Worm (Caenorhabditis elegans) whole organism, L1 larva: Measurements from ENCODE around the gene T19B10.12.
A peak's percentile ranks its signal among the peaks of the same experiment; 100 is the strongest.

Experiments
- C04F5.9 ChIP-seq: sonication (generic microtip); optimal IDR thresholded peaks from 2 replicates; lab custom pipeline; 2016; ENCODE audit warnings: missing genetic modification characterization, missing compliant biosample characterization
- C16A3.4 ChIP-seq: fragments of 150-350 bp; optimal IDR thresholded peaks from 2 replicates; lab custom pipeline; 2014; ENCODE audit warnings: missing biosample characterization, missing genetic modification characterization
- F16B12.6 ChIP-seq: fragments of 150-350 bp; optimal IDR thresholded peaks from 2 replicates; lab custom pipeline; 2014; ENCODE audit warnings: missing biosample characterization, missing genetic modification characterization
- Y116A8C.19 ChIP-seq: sonication (generic microtip); optimal IDR thresholded peaks from 2 replicates; lab custom pipeline; 2016; ENCODE audit warnings: missing compliant biosample characterization, missing genetic modification characterization, borderline replicate concordance
- aly-2 ChIP-seq: fragments of 150-350 bp; optimal IDR thresholded peaks from 2 replicates; lab custom pipeline; 2014; ENCODE audit warnings: missing biosample characterization, missing genetic modification characterization
- blmp-1 ChIP-seq: fragments of 150-350 bp; optimal IDR thresholded peaks from 2 replicates; lab custom pipeline; 2014; ENCODE audit warnings: missing biosample characterization, missing genetic modification characterization
- ceh-63 ChIP-seq: fragments of 200-800 bp; sonication (Bioruptor generic); optimal IDR thresholded peaks from 2 replicates; lab custom pipeline; 2018; ENCODE audit warnings: mild to moderate bottlenecking, missing genetic modification characterization, missing compliant biosample characterization
- ceh-8 ChIP-seq: fragments of 200-800 bp; sonication (Bioruptor generic); optimal IDR thresholded peaks from 2 replicates; lab custom pipeline; 2018; ENCODE audit warnings: mild to moderate bottlenecking, missing genetic modification characterization, moderate library complexity, missing compliant biosample characterization
- ceh-82 ChIP-seq, 3 experiments: fragments of 150-350 bp in 1 of 3; sonication (generic microtip) in 2 of 3; optimal IDR thresholded peaks; 2 replicates each; lab custom pipeline; 2014 to 2017; ENCODE audit warnings: missing biosample characterization in 3 of 3, missing genetic modification characterization in 3 of 3
- ceh-88 ChIP-seq: fragments of 200-800 bp; sonication (Bioruptor generic); IDR thresholded peaks from 2 replicates; pipeline ENCODE4 v1.3.6; 2022; ENCODE audit warnings: missing genetic modification characterization, missing compliant biosample characterization
- dsc-1 ChIP-seq: sonication (generic microtip); optimal IDR thresholded peaks from 2 replicates; lab custom pipeline; 2016; ENCODE audit warnings: mild to moderate bottlenecking, missing genetic modification characterization, missing compliant biosample characterization
- efl-3 ChIP-seq: fragments of 200-800 bp; sonication (Bioruptor generic); optimal IDR thresholded peaks from 2 replicates; lab custom pipeline; 2018; ENCODE audit warnings: mild to moderate bottlenecking, missing genetic modification characterization, missing compliant biosample characterization
- elt-2 ChIP-seq: sonication (generic microtip); optimal IDR thresholded peaks from 2 replicates; lab custom pipeline; 2016; ENCODE audit warnings: missing genetic modification characterization, mild to moderate bottlenecking, inconsistent platforms, missing compliant biosample characterization, missing genetic modification reagents
- elt-3 ChIP-seq, 6 experiments: fragments of 150-350 bp in 1 of 6; sonication (generic microtip); optimal IDR thresholded peaks; 2 replicates each; lab custom pipeline; 2017 to 2018; ENCODE audit warnings: missing biosample characterization in 6 of 6, missing genetic modification characterization in 6 of 6, inconsistent platforms in 1 of 6
- fkh-10 ChIP-seq: sonication (generic microtip); optimal IDR thresholded peaks from 2 replicates; lab custom pipeline; 2017; ENCODE audit warnings: missing biosample characterization, missing genetic modification reagents, missing genetic modification characterization
- fos-1 ChIP-seq: fragments of 150-350 bp; optimal IDR thresholded peaks from 2 replicates; lab custom pipeline; 2014; ENCODE audit warnings: missing biosample characterization, missing genetic modification characterization
- grh-1 ChIP-seq: fragments of 200-800 bp; sonication (Bioruptor generic); IDR thresholded peaks from 2 replicates; pipeline ENCODE4 v1.3.6; 2022; ENCODE audit warnings: missing genetic modification reagents, missing genetic modification characterization, missing compliant biosample characterization
- hpl-2 ChIP-seq: fragments of 150-350 bp; optimal IDR thresholded peaks from 2 replicates; lab custom pipeline; 2014; ENCODE audit warnings: missing biosample characterization, missing genetic modification reagents, missing genetic modification characterization
- irx-1 ChIP-seq: sonication (generic microtip); optimal IDR thresholded peaks from 2 replicates; lab custom pipeline; 2016; ENCODE audit warnings: missing genetic modification characterization, missing compliant biosample characterization
- isw-1 ChIP-seq: fragments of 200-800 bp; sonication (Bioruptor generic); IDR thresholded peaks from 2 replicates; pipeline ENCODE4 v1.3.6; 2022; ENCODE audit warnings: missing genetic modification characterization, missing compliant biosample characterization
- lin-13 ChIP-seq: fragments of 150-350 bp; optimal IDR thresholded peaks from 2 replicates; lab custom pipeline; 2014; ENCODE audit warnings: missing biosample characterization, missing genetic modification reagents, missing genetic modification characterization
- lin-14 ChIP-seq: fragments of 200-800 bp; sonication (Bioruptor generic); optimal IDR thresholded peaks from 2 replicates; lab custom pipeline; 2018; ENCODE audit warnings: mild to moderate bottlenecking, missing genetic modification characterization, moderate library complexity, missing compliant biosample characterization
- lin-15B ChIP-seq: fragments of 150-350 bp; sonication (generic microtip); optimal IDR thresholded peaks from 3 replicates; lab custom pipeline; 2014; ENCODE audit warnings: missing biosample characterization, missing genetic modification characterization
- lin-35 ChIP-seq, 2 experiments: fragments of 150-350 bp; optimal IDR thresholded peaks; 2 replicates each; lab custom pipeline; 2014; ENCODE audit warnings: missing biosample characterization in 2 of 2, missing genetic modification characterization in 2 of 2, missing genetic modification reagents in 2 of 2
- mab-9 ChIP-seq: fragments of 200-800 bp; sonication (Bioruptor generic); IDR thresholded peaks from 2 replicates; pipeline ENCODE4 v1.3.6; 2022; ENCODE audit warnings: missing genetic modification reagents, missing genetic modification characterization, missing compliant biosample characterization
- mdl-1 ChIP-seq, 2 experiments: fragments of 150-350 bp; optimal IDR thresholded peaks; 2 replicates each; lab custom pipeline; 2014 to 2017; ENCODE audit warnings: missing biosample characterization in 2 of 2, missing genetic modification characterization in 2 of 2, inconsistent platforms in 1 of 2
- mef-2 ChIP-seq: fragments of 150-350 bp; optimal IDR thresholded peaks from 2 replicates; lab custom pipeline; 2014; ENCODE audit warnings: missing biosample characterization, missing genetic modification characterization
- nhr-12 ChIP-seq: sonication (generic microtip); optimal IDR thresholded peaks from 2 replicates; lab custom pipeline; 2017; ENCODE audit warnings: missing biosample characterization, missing genetic modification characterization
- nhr-19 ChIP-seq: fragments of 200-800 bp; sonication (Bioruptor generic); conservative IDR thresholded peaks from 2 replicates; pipeline ENCODE4 v1.3.6; 2022; ENCODE audit warnings: missing genetic modification characterization, missing compliant biosample characterization
- nhr-28 ChIP-seq: fragments of 150-350 bp; optimal IDR thresholded peaks from 2 replicates; lab custom pipeline; 2014; ENCODE audit warnings: missing biosample characterization, missing genetic modification characterization
- nhr-47 ChIP-seq: sonication (generic microtip); optimal IDR thresholded peaks from 2 replicates; lab custom pipeline; 2016; ENCODE audit warnings: mild to moderate bottlenecking, missing genetic modification characterization, moderate library complexity, missing compliant biosample characterization
- nhr-71 ChIP-seq: sonication (generic microtip); optimal IDR thresholded peaks from 2 replicates; lab custom pipeline; 2016; ENCODE audit warnings: mild to moderate bottlenecking, missing genetic modification characterization, moderate library complexity, missing compliant biosample characterization
- nhr-76 ChIP-seq: sonication (generic microtip); optimal IDR thresholded peaks from 2 replicates; lab custom pipeline; 2017; ENCODE audit warnings: missing biosample characterization, missing genetic modification characterization
- nhr-90 ChIP-seq: sonication (generic microtip); optimal IDR thresholded peaks from 2 replicates; lab custom pipeline; 2016; ENCODE audit warnings: mild to moderate bottlenecking, missing genetic modification characterization, missing compliant biosample characterization; ENCODE audit not compliant: poor library complexity
- pag-3 ChIP-seq: sonication (generic microtip); optimal IDR thresholded peaks from 2 replicates; lab custom pipeline; 2017; ENCODE audit warnings: missing genetic modification characterization, mild to moderate bottlenecking, missing compliant biosample characterization, antibody characterized with exemption, borderline replicate concordance; ENCODE audit not compliant: insufficient read depth
- pax-3 ChIP-seq: fragments of 200-800 bp; sonication (Bioruptor generic); optimal IDR thresholded peaks from 2 replicates; lab custom pipeline; 2018; ENCODE audit warnings: mild to moderate bottlenecking, missing genetic modification characterization, moderate library complexity, missing compliant biosample characterization
- pqm-1 ChIP-seq: sonication (generic microtip); optimal IDR thresholded peaks from 3 replicates; lab custom pipeline; 2017; ENCODE audit warnings: missing biosample characterization, missing genetic modification characterization
- rnt-1 ChIP-seq: sonication (generic microtip); optimal IDR thresholded peaks from 2 replicates; lab custom pipeline; 2016; ENCODE audit warnings: mild to moderate bottlenecking, missing genetic modification characterization, moderate library complexity, missing compliant biosample characterization
- skn-1 ChIP-seq: fragments of 150-350 bp; optimal IDR thresholded peaks from 2 replicates; lab custom pipeline; 2014; ENCODE audit warnings: missing biosample characterization, missing genetic modification characterization
- snu-23 ChIP-seq: sonication (generic microtip); optimal IDR thresholded peaks from 2 replicates; lab custom pipeline; 2016; ENCODE audit warnings: missing genetic modification characterization, missing compliant biosample characterization
- swsn-7 ChIP-seq: sonication (generic microtip); optimal IDR thresholded peaks from 2 replicates; lab custom pipeline; 2016; ENCODE audit warnings: missing genetic modification characterization, missing compliant biosample characterization
- tlp-1 ChIP-seq: fragments of 150-350 bp; optimal IDR thresholded peaks from 2 replicates; lab custom pipeline; 2014; ENCODE audit warnings: missing biosample characterization, missing genetic modification characterization
- unc-30 ChIP-seq: sonication (generic microtip); optimal IDR thresholded peaks from 2 replicates; lab custom pipeline; 2017; ENCODE audit warnings: missing biosample characterization, missing genetic modification characterization
- unc-62 ChIP-seq: fragments of 150-350 bp; optimal IDR thresholded peaks from 2 replicates; lab custom pipeline; 2014; ENCODE audit warnings: missing biosample characterization, missing genetic modification reagents, missing genetic modification characterization
- unc-86 ChIP-seq: sonication (generic microtip); optimal IDR thresholded peaks from 2 replicates; lab custom pipeline; 2016; ENCODE audit warnings: missing genetic modification characterization, missing compliant biosample characterization
- vab-15 ChIP-seq: sonication (generic microtip); optimal IDR thresholded peaks from 2 replicates; lab custom pipeline; 2017; ENCODE audit warnings: missing genotype, mild to moderate bottlenecking, missing genetic modification characterization, missing compliant biosample characterization
- xbp-1 ChIP-seq: sonication (generic microtip); optimal IDR thresholded peaks from 2 replicates; lab custom pipeline; 2016; ENCODE audit warnings: missing genetic modification characterization, missing compliant biosample characterization
- zip-4 ChIP-seq: fragments of 200-800 bp; sonication (Bioruptor generic); optimal IDR thresholded peaks from 2 replicates; lab custom pipeline; 2018; ENCODE audit warnings: mild to moderate bottlenecking, missing genetic modification characterization, moderate library complexity, missing compliant biosample characterization
- ztf-11 ChIP-seq, 2 experiments: sonication (generic microtip); optimal IDR thresholded peaks; 2 replicates each; lab custom pipeline; 2016 to 2017; ENCODE audit warnings: missing genetic modification characterization in 2 of 2, missing biosample characterization in 1 of 2, missing compliant biosample characterization in 1 of 2
- ztf-4 ChIP-seq: fragments of 150-350 bp; optimal IDR thresholded peaks from 2 replicates; lab custom pipeline; 2014; ENCODE audit warnings: missing biosample characterization, missing genetic modification characterization

T19B10.12 gene

DNA sequence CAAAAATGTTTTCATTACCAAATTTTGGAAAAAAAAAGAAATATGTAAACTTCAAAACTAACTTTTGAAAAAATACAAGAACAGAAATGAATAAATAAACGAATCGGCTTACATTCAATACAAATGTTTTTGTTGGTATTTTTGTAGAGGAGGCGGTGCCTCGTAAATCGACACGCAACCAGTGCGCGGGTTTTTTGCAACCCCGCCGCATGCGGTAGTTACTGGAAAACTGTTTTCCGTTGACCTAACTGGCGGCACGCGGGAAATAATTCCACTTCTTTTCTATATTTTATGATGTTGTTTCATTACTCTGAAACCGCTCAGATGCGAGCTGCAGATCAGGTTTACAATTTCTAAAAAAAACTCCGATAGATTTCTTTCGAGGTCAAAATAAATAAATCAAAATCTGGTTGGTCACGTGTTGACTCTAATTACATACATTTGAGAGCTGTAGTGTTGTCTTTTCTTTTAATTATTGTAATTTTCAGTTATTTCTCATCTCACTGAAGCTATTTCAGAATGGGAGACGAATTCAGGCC lies 11.6 kb upstream of the T19B10.12 start, which contains the start of the genes dvc-1 and ima-1 (continued):
- no peak for TF ChIP-seq ztf-4 (tag; lab: Kevin White, UChicago)
- TF ChIP-seq F16B12.6, result peak; percentile 31
- TF ChIP-seq fos-1, result no peak
- TF ChIP-seq isw-1 (GFP tag; lab: Robert Waterston, UW), result peak; percentile 56
- TF ChIP-seq xbp-1 (tag; lab: Kevin White, UChicago), result peak; percentile 61
- TF ChIP-seq skn-1 (tag; lab: Kevin White, UChicago), result peak; percentile 53
- TF ChIP-seq rnt-1 (tag; lab: Kevin White, UChicago), result peak; percentile 86
- peak; percentile 60 to 65 for TF ChIP-seq lin-35 (GFP tag; optimal IDR thresholded peaks at IDR 0.05; lab: Kevin White, UChicago)
- peak in 1 of 2 experiments; percentile 13 for TF ChIP-seq ztf-11 (tag; optimal IDR thresholded peaks at IDR 0.05; lab: Kevin White, UChicago)
- TF ChIP-seq ceh-82 (tag; optimal IDR thresholded peaks at IDR 0.05; lab: Kevin White, UChicago), result peak; percentile 75 to 93 (median 86)
- peak; percentile 44 for TF ChIP-seq blmp-1 (tag; lab: Kevin White, UChicago)
- TF ChIP-seq vab-15 (tag; lab: Kevin White, UChicago), result no peak
- TF ChIP-seq nhr-19 (GFP tag; lab: Robert Waterston, UW), result peak; percentile 73
- peak in 2 of 6 experiments; percentile 6 to 9 for TF ChIP-seq elt-3 (tag; optimal IDR thresholded peaks at IDR 0.05; lab: Kevin White, UChicago)
- TF ChIP-seq C16A3.4 (tag; lab: Kevin White, UChicago), result peak; percentile 83
- no peak for TF ChIP-seq tlp-1 (tag; lab: Kevin White, UChicago)
- TF ChIP-seq unc-62 (GFP tag; lab: Kevin White, UChicago), result no peak
- TF ChIP-seq swsn-7, result peak; percentile 71
- no peak for TF ChIP-seq ceh-8
- no peak for TF ChIP-seq pag-3 (tag; lab: Kevin White, UChicago)
- peak; percentile 72 for TF ChIP-seq nhr-47 (tag; lab: Kevin White, UChicago)
- peak; percentile 13 for TF ChIP-seq fkh-10 (GFP tag; lab: Kevin White, UChicago)
- peak; percentile 53; the same call in 1 of the 2 replicates for TF ChIP-seq ceh-88 (GFP tag; lab: Robert Waterston, UW)
- peak in 1 of 2 experiments; percentile 36 for TF ChIP-seq mdl-1 (tag; optimal IDR thresholded peaks at IDR 0.05; lab: Kevin White, UChicago)
- TF ChIP-seq nhr-76 (tag; lab: Kevin White, UChicago), result peak; percentile 24
- TF ChIP-seq unc-30 (tag; lab: Kevin White, UChicago), result no peak
- peak; percentile 25 for TF ChIP-seq hpl-2 (GFP tag; lab: Kevin White, UChicago)
- TF ChIP-seq dsc-1 (tag; lab: Kevin White, UChicago), result peak; percentile 58
- no peak for TF ChIP-seq Y116A8C.19 (tag; lab: Kevin White, UChicago)
- peak; percentile 44 for TF ChIP-seq lin-13 (GFP tag; lab: Kevin White, UChicago)
- peak; percentile 79 for TF ChIP-seq snu-23
- no peak for TF ChIP-seq irx-1 (tag; lab: Kevin White, UChicago)
- TF ChIP-seq nhr-28 (tag; lab: Kevin White, UChicago), result no peak
- no peak for TF ChIP-seq ceh-63 (GFP tag; lab: Kevin White, UChicago)
- TF ChIP-seq nhr-71 (tag; lab: Kevin White, UChicago), result peak; percentile 77
- TF ChIP-seq mef-2 (tag; lab: Kevin White, UChicago), result no peak
- TF ChIP-seq C04F5.9 (tag; lab: Kevin White, UChicago), result no peak
- TF ChIP-seq grh-1 (GFP tag; lab: Robert Waterston, UW), result peak; percentile 51; the same call in 1 of the 2 replicates
- TF ChIP-seq mab-9 (GFP tag; lab: Robert Waterston, UW), result no peak
- TF ChIP-seq nhr-90 (tag; lab: Kevin White, UChicago), result peak; percentile 74
- no peak for TF ChIP-seq lin-15B (tag; lab: Kevin White, UChicago)
- TF ChIP-seq pax-3, result peak; percentile 7
- TF ChIP-seq lin-14, result peak; percentile 64
- TF ChIP-seq zip-4 (GFP tag; lab: Kevin White, UChicago), result no peak
- TF ChIP-seq unc-86 (tag; lab: Kevin White, UChicago), result no peak
- no peak for TF ChIP-seq efl-3 (GFP tag; lab: Kevin White, UChicago)
- TF ChIP-seq pqm-1, result no peak
- TF ChIP-seq elt-2 (tag; lab: Kevin White, UChicago), result peak; percentile 41
- TF ChIP-seq aly-2 (tag; lab: Kevin White, UChicago), result no peak
- TF ChIP-seq nhr-12 (tag; lab: Kevin White, UChicago), result no peak
